Worm (Caenorhabditis elegans) whole organism, early embryonic: ENCODE results near the gene F21C10.7.

Experiments
- aly-1 ChIP-seq: sonication (generic microtip); optimal IDR thresholded peaks from 2 replicates; lab custom pipeline; 2016; ENCODE audit warnings: missing genetic modification characterization, missing compliant biosample characterization
- ama-1 ChIP-seq: fragments of 150-350 bp; optimal IDR thresholded peaks from 2 replicates; lab custom pipeline; 2014
- ceh-13 ChIP-seq: fragments of 200-800 bp; sonication (Bioruptor generic); optimal IDR thresholded peaks from 2 replicates; lab custom pipeline; 2018; ENCODE audit warnings: mild to moderate bottlenecking, missing genetic modification characterization, missing compliant biosample characterization
- ceh-36 ChIP-seq: sonication (generic microtip); optimal IDR thresholded peaks from 2 replicates; lab custom pipeline; 2016; ENCODE audit warnings: missing genetic modification characterization, inconsistent platforms, missing compliant biosample characterization
- hmbx-1 ChIP-seq: sonication (generic microtip); optimal IDR thresholded peaks from 2 replicates; lab custom pipeline; 2016; ENCODE audit warnings: mild to moderate bottlenecking, missing genetic modification characterization, missing compliant biosample characterization
- hnd-1 ChIP-seq: sonication (generic microtip); optimal IDR thresholded peaks from 2 replicates; lab custom pipeline; 2016; ENCODE audit warnings: missing genetic modification characterization, missing compliant biosample characterization
- pes-1 ChIP-seq: fragments of 200-800 bp; sonication (Bioruptor generic); IDR thresholded peaks from 2 replicates; pipeline ENCODE4 v1.3.6; 2022; ENCODE audit warnings: missing genetic modification reagents, missing genetic modification characterization, missing compliant biosample characterization
- scrt-1 ChIP-seq: fragments of 200-800 bp; sonication (Bioruptor generic); IDR thresholded peaks from 2 replicates; pipeline ENCODE4 v1.3.6; 2022; ENCODE audit warnings: missing genetic modification characterization, missing compliant biosample characterization
- tbx-11 ChIP-seq: fragments of 200-800 bp; sonication (Bioruptor generic); IDR thresholded peaks from 2 replicates; pipeline ENCODE4 v1.3.6; 2022; ENCODE audit warnings: missing genetic modification characterization, missing compliant biosample characterization
- tra-4 ChIP-seq: sonication (generic microtip); optimal IDR thresholded peaks from 2 replicates; lab custom pipeline; 2017; ENCODE audit warnings: missing genetic modification characterization, missing compliant biosample characterization

ce11 chrV:9101062-9101461 is 11.5 kb upstream of the F21C10.7 start, which contains the start of gene frpr-6:
- TF ChIP-seq ama-1 (lab: Kevin White, UChicago): no peak
- no peak for TF ChIP-seq ceh-36 (tag; lab: Kevin White, UChicago)
- no peak for TF ChIP-seq tbx-11
- TF ChIP-seq tra-4 (tag; lab: Kevin White, UChicago): no peak
- TF ChIP-seq pes-1 (GFP tag; lab: Robert Waterston, UW): no peak
- no peak for TF ChIP-seq ceh-13 (GFP tag; lab: Kevin White, UChicago)
- no peak for TF ChIP-seq hmbx-1 (tag; lab: Kevin White, UChicago)
- TF ChIP-seq scrt-1 (GFP tag; lab: Robert Waterston, UW): no peak
- TF ChIP-seq aly-1: no peak
- no peak for TF ChIP-seq hnd-1 (tag; lab: Kevin White, UChicago)
